Worm (Caenorhabditis elegans) whole organism, L4/young adult: ENCODE measurements around the gene R08E5.1.

Experiments
- W03F9.2 ChIP-seq: fragments of 150-350 bp; optimal IDR thresholded peaks from 2 replicates; lab custom pipeline; 2014; ENCODE audit warnings: missing biosample characterization, missing genetic modification characterization
- dao-5 ChIP-seq: sonication (generic microtip); optimal IDR thresholded peaks from 2 replicates; lab custom pipeline; 2016; ENCODE audit warnings: missing genotype, missing genetic modification characterization, moderate library complexity, missing compliant biosample characterization
- him-1 ChIP-seq: sonication (generic microtip); optimal IDR thresholded peaks from 2 replicates; lab custom pipeline; 2016; ENCODE audit warnings: missing genotype, missing genetic modification reagents, missing genetic modification characterization, missing compliant biosample characterization

- TF ChIP-seq him-1 (tag; lab: Kevin White, UChicago) (no peak), W03F9.2 (tag; lab: Kevin White, UChicago) (no peak), dao-5 (tag; lab: Kevin White, UChicago) (no peak)
Measured at ce11 chrV:3776946-3777345, 5.6 kb upstream of the R08E5.1 start.
